Fruit fly (Drosophila melanogaster) whole organism, prepupa: ENCODE data around the gene zfh1.

Experiments
- CG10631 ChIP-seq: fragments of 200-800 bp; sonication (Bioruptor generic); optimal IDR thresholded peaks from 2 replicates; lab custom pipeline; 2016; ENCODE audit warnings: missing biosample characterization, missing genetic modification characterization
- CG11294 ChIP-seq: fragments of 200-800 bp; sonication (Bioruptor generic); IDR thresholded peaks from 2 replicates; pipeline ENCODE4 v1.3.6; 2022; ENCODE audit warnings: missing biosample characterization, missing genetic modification characterization
- CG11902 ChIP-seq: fragments of 200-800 bp; sonication (Bioruptor generic); optimal IDR thresholded peaks from 3 replicates; lab custom pipeline; 2016; ENCODE audit warnings: missing biosample characterization, missing genetic modification characterization
- CG1621 ChIP-seq: fragments of 200-800 bp; sonication (Bioruptor generic); optimal IDR thresholded peaks from 3 replicates; lab custom pipeline; 2018; ENCODE audit warnings: missing biosample characterization, mild to moderate bottlenecking, missing genetic modification characterization
- CG3032 ChIP-seq: fragments of 200-800 bp; optimal IDR thresholded peaks from 2 replicates; lab custom pipeline; 2019; ENCODE audit warnings: missing biosample characterization, mild to moderate bottlenecking, missing genetic modification characterization, moderate library complexity
- CG31627 ChIP-seq: fragments of 200-800 bp; sonication (Bioruptor generic); optimal IDR thresholded peaks from 3 replicates; lab custom pipeline; 2016; ENCODE audit warnings: missing biosample characterization, missing genetic modification characterization
- CG34406 ChIP-seq: fragments of 200-800 bp; sonication (Bioruptor generic); optimal IDR thresholded peaks from 3 replicates; lab custom pipeline; 2016; ENCODE audit warnings: missing biosample characterization, missing genetic modification characterization
- CG3919 ChIP-seq: fragments of 200-800 bp; sonication (Bioruptor generic); optimal IDR thresholded peaks from 3 replicates; lab custom pipeline; 2016; ENCODE audit warnings: missing biosample characterization, missing genetic modification characterization
- CG6808 ChIP-seq: fragments of 200-800 bp; sonication (Bioruptor generic); optimal IDR thresholded peaks from 3 replicates; lab custom pipeline; 2017; ENCODE audit warnings: missing biosample characterization, missing genetic modification characterization, mild to moderate bottlenecking, moderate library complexity, missing genetic modification reagents
- CG6854 ChIP-seq: fragments of 200-800 bp; sonication (Bioruptor generic); optimal IDR thresholded peaks from 2 replicates; lab custom pipeline; 2017; ENCODE audit warnings: missing biosample characterization, mild to moderate bottlenecking, missing genetic modification characterization
- CG7368 ChIP-seq: fragments of 200-800 bp; sonication (Bioruptor generic); optimal IDR thresholded peaks from 3 replicates; lab custom pipeline; 2016; ENCODE audit warnings: missing biosample characterization, missing genetic modification characterization
- CG8319 ChIP-seq: fragments of 200-800 bp; sonication (Bioruptor generic); optimal IDR thresholded peaks from 3 replicates; lab custom pipeline; 2016; ENCODE audit warnings: missing biosample characterization, missing genetic modification characterization
- CG8632 ChIP-seq: fragments of 200-800 bp; sonication (Bioruptor generic); optimal IDR thresholded peaks from 3 replicates; lab custom pipeline; 2016; ENCODE audit warnings: missing biosample characterization, missing genetic modification characterization
- Eip75B ChIP-seq: fragments of 200-800 bp; sonication (Bioruptor generic); optimal IDR thresholded peaks from 3 replicates; lab custom pipeline; 2016; ENCODE audit warnings: missing biosample characterization, missing genetic modification characterization
- Eip78C ChIP-seq: fragments of 200-800 bp; sonication (Bioruptor generic); peaks from one replicate; lab custom pipeline; 2016; ENCODE audit warnings: missing biosample characterization, missing genetic modification characterization
- Gug ChIP-seq: fragments of 200-800 bp; sonication (Bioruptor generic); IDR thresholded peaks from 2 replicates; pipeline ENCODE4 v1.3.6; 2022; ENCODE audit warnings: missing biosample characterization, missing genetic modification characterization
- Hr39 ChIP-seq: fragments of 200-800 bp; sonication (Bioruptor generic); optimal IDR thresholded peaks from 2 replicates; lab custom pipeline; 2016; ENCODE audit warnings: missing biosample characterization, missing genetic modification characterization
- Hr4 ChIP-seq: fragments of 200-800 bp; sonication (Bioruptor generic); optimal IDR thresholded peaks from 3 replicates; lab custom pipeline; 2016; ENCODE audit warnings: missing biosample characterization, missing genetic modification characterization
- OdsH ChIP-seq: fragments of 200-800 bp; sonication (Bioruptor generic); optimal IDR thresholded peaks from 3 replicates; lab custom pipeline; 2016; ENCODE audit warnings: missing biosample characterization, missing genetic modification characterization
- Smox ChIP-seq: fragments of 200-800 bp; sonication (Bioruptor generic); optimal IDR thresholded peaks from 3 replicates; lab custom pipeline; 2016; ENCODE audit warnings: missing biosample characterization, missing genetic modification characterization
- Sox15 ChIP-seq: fragments of 200-800 bp; sonication (Bioruptor generic); optimal IDR thresholded peaks from 3 replicates; lab custom pipeline; 2016; ENCODE audit warnings: missing biosample characterization, missing genetic modification characterization
- dac ChIP-seq: fragments of 200-800 bp; sonication (Bioruptor generic); optimal IDR thresholded peaks from 2 replicates; lab custom pipeline; 2017; ENCODE audit warnings: missing biosample characterization, mild to moderate bottlenecking, missing genetic modification characterization
- dsx ChIP-seq: fragments of 200-800 bp; optimal IDR thresholded peaks from 3 replicates; lab custom pipeline; 2019; ENCODE audit warnings: missing biosample characterization, mild to moderate bottlenecking, missing genetic modification characterization, moderate library complexity; ENCODE audit not compliant: poor library complexity, severe bottlenecking
- eg ChIP-seq: fragments of 200-800 bp; sonication (Bioruptor generic); IDR thresholded peaks from 3 replicates; pipeline ENCODE4 v1.3.6; 2022; ENCODE audit warnings: missing biosample characterization, missing genetic modification characterization
- esn ChIP-seq: fragments of 200-800 bp; sonication (Bioruptor generic); optimal IDR thresholded peaks from 2 replicates; lab custom pipeline; 2016; ENCODE audit warnings: missing biosample characterization, mild to moderate bottlenecking, missing genetic modification characterization, moderate library complexity
- fd59A ChIP-seq: fragments of 200-800 bp; sonication (Bioruptor generic); optimal IDR thresholded peaks from 2 replicates; lab custom pipeline; 2017; ENCODE audit warnings: missing biosample characterization, mild to moderate bottlenecking, missing genetic modification characterization, missing genetic modification reagents
- fd85E ChIP-seq: fragments of 200-800 bp; sonication (Bioruptor generic); optimal IDR thresholded peaks from 3 replicates; lab custom pipeline; 2016; ENCODE audit warnings: missing biosample characterization, missing genetic modification characterization
- fkh ChIP-seq: fragments of 200-800 bp; sonication (Bioruptor generic); optimal IDR thresholded peaks from 3 replicates; lab custom pipeline; 2017; ENCODE audit warnings: missing biosample characterization, mild to moderate bottlenecking, missing genetic modification characterization, moderate library complexity
- net ChIP-seq: fragments of 200-800 bp; sonication (Bioruptor generic); optimal IDR thresholded peaks from 3 replicates; lab custom pipeline; 2016; ENCODE audit warnings: missing biosample characterization, missing genetic modification characterization
- pdm3 ChIP-seq: fragments of 200-800 bp; sonication (Bioruptor generic); optimal IDR thresholded peaks from 3 replicates; lab custom pipeline; 2016; ENCODE audit warnings: missing biosample characterization, missing genetic modification characterization
- salr ChIP-seq, 2 experiments: fragments of 200-800 bp; sonication (Bioruptor generic); optimal IDR thresholded peaks; 3 replicates each; lab custom pipeline; 2016 to 2018; ENCODE audit warnings: missing biosample characterization in 2 of 2, missing genetic modification characterization in 2 of 2, mild to moderate bottlenecking in 1 of 2
- spab ChIP-seq: fragments of 200-800 bp; sonication (Bioruptor generic); optimal IDR thresholded peaks from 2 replicates; lab custom pipeline; 2017; ENCODE audit warnings: missing biosample characterization, mild to moderate bottlenecking, missing genetic modification characterization, missing genetic modification reagents
- svp ChIP-seq: fragments of 200-800 bp; sonication (Bioruptor generic); peaks from one replicate; lab custom pipeline; 2016; ENCODE audit warnings: missing biosample characterization, missing genetic modification characterization

zfh1 gene

DNA sequence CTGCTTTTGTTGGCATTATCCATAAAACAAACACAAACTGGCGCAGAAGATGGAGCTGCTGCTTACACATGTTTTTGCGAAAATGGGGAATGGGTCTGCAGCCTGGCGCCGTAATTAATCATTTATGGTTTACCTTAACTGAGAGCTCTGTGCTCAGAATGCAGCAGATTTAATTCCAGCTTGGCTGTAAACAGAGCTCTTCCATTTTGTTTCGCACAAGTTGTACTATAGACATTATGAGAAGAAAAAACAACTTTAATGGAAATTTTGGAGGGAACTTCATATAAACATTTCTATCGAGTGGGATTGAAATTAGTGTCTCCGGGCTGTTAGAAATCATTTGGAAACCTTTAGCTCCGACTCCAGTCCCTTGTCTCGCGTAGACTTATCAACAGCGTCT is 39.9 kb upstream of the zfh1 start, which contains the start of gene eIF4H2:
Gene eIF4H2 (plus strand): TSS at position 301 of the 400 bp plus-strand sequence.
- TF ChIP-seq Smox (GFP tag; lab: Kevin White, UChicago) (no peak), spab (GFP tag; lab: Kevin White, UChicago) (no peak), esn (no peak)

DNA sequence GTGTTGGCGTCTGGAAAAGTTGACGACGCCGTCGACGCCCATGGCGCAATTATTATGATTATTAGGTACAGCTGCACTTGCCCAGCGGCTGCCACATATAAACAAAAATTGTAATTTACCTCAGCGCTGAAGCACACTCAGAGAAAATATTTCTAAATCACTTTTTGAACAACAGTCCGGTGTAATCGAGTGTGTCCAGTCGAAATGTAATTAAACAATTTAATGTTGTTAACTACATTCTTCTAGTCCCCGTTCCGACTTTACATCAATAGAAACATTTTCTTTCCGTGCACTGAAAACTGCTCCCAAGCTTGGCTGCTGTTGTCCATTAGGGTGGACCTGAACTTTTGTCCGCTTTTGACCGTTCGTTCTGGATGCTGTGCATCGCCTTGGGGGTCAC is 36.7 kb upstream of the zfh1 start:
- TF ChIP-seq svp (GFP tag; lab: Kevin White, UChicago) (peak; percentile 44), OdsH (GFP tag; lab: Kevin White, UChicago) (no peak), Eip78C (GFP tag; lab: Kevin White, UChicago) (peak; percentile 30)

DNA sequence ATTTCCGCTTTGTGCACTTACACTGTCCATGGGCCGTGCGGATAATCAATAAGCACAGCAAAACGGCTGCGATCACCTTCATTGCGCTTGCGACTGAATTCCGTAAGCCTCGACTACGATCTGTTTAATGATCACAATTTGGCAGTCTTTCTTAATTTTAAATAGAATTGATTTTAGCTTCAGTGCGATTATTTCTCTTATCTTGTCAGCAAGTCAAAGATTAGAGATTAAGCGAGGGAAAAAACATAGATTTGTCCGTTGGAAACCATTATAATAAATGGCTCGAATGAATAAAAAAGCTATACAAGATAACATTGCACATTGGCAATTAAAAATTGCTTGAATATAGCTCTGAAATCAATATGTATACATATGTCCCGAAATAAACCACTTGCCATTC is 34.7 kb upstream of the zfh1 start, which contains the start of gene CG11313:
Gene CG11313 (minus strand): TSS at position 101 of the 400 bp plus-strand sequence.
- TF ChIP-seq CG6808 (GFP tag; lab: Kevin White, UChicago) (no peak), Gug (no peak), eg (GFP tag; lab: Robert Waterston, UW) (no peak), CG8632 (no peak), salr (GFP tag; optimal IDR thresholded peaks at IDR 0.05; lab: Kevin White, UChicago) (no peak), fd59A (GFP tag; lab: Kevin White, UChicago) (no peak)
- TF ChIP-seq, all 60 proteins: peak for 0

DNA sequence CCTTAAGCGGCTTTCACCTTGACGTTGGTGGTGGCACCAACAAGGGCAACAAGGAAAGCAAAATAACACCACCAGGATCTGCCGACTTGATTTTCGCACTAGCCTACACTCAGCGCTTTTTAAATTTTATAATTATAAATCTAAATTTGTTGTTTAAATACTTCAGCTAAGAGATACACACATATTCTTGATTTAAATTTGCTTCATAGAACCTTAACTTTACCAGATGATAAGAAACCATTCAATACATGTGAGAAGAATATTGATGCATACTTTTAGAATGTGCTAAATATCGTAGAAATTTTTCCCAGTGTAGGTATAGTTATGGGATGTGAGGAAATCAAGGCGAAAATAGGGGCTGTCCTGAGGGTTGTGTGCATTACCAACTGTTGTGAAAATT is 32.6 kb upstream of the zfh1 start:
- TF ChIP-seq Sox15 (no peak), svp (GFP tag; lab: Kevin White, UChicago) (peak; percentile 65), Eip78C (GFP tag; lab: Kevin White, UChicago) (peak; percentile 64), CG6854 (GFP tag; lab: Kevin White, UChicago) (no peak), CG8632 (no peak)

dm6 chr3R:30734576-30734975 is 31.1 kb upstream of the zfh1 start:
- TF ChIP-seq eg (GFP tag; lab: Robert Waterston, UW) (0 out of 3 replicates have a peak, but pooled peaks have one; percentile 13), svp (GFP tag; lab: Kevin White, UChicago) (peak; percentile 30), CG11294 (GFP tag; lab: Robert Waterston, UW) (no peak), CG8319 (no peak), CG7368 (no peak), CG3919 (GFP tag; lab: Kevin White, UChicago) (no peak), pdm3 (no peak), Smox (GFP tag; lab: Kevin White, UChicago) (no peak), Eip78C (GFP tag; lab: Kevin White, UChicago) (peak; percentile 22), fd85E (GFP tag; lab: Kevin White, UChicago) (no peak), net (GFP tag; lab: Kevin White, UChicago) (no peak), CG11902 (no peak), CG34406 (GFP tag; lab: Kevin White, UChicago) (no peak), CG3032 (tag; lab: Kevin White, UChicago) (no peak), Hr4 (GFP tag; lab: Kevin White, UChicago) (no peak), Eip75B (GFP tag; lab: Kevin White, UChicago) (no peak), Hr39 (GFP tag; lab: Kevin White, UChicago) (no peak), fkh (GFP tag; lab: Kevin White, UChicago) (no peak), dac (no peak), CG31627 (GFP tag; lab: Kevin White, UChicago) (no peak), CG10631 (no peak)
- TF ChIP-seq, all 60 proteins: peak for 3

- TF ChIP-seq CG1621 (tag; lab: Kevin White, UChicago), result no peak
- peak; percentile 31 for TF ChIP-seq dsx (GFP tag; lab: Kevin White, UChicago)
These were observed 30.7 kb upstream of the zfh1 start for dm6 chr3R:30735047-30735446.
